Fruit fly (Drosophila melanogaster): ENCODE data around the gene CG31274.

dm6 chr3R:17016193-17016592 lies 23.4 kb downstream of the CG31274 start:
- no peak for TF ChIP-seq CG8089 (GFP tag; optimal IDR thresholded peaks at IDR 0.05)
- TF ChIP-seq nerfin-2 (GFP tag; IDR thresholded peaks at IDR 0.05; ENCODE audit: partially characterized antibody) = no peak
- no peak for TF ChIP-seq CG42726 (GFP tag; IDR thresholded peaks at IDR 0.05; ENCODE audit: partially characterized antibody)
- TF ChIP-seq CG4404 (GFP tag; IDR thresholded peaks at IDR 0.05) = no peak
- no peak for TF ChIP-seq abd-A (tag; optimal IDR thresholded peaks at IDR 0.05)
- no peak for TF ChIP-seq gsb-n (tag; optimal IDR thresholded peaks at IDR 0.05)
- no peak for TF ChIP-seq CG3407 (GFP tag; optimal IDR thresholded peaks at IDR 0.05)
- TF ChIP-seq emc (GFP tag; optimal IDR thresholded peaks at IDR 0.05) = no peak
- TF ChIP-seq Doc2 (GFP tag; IDR thresholded peaks at IDR 0.05) = no peak
- TF ChIP-seq Dad (GFP tag; optimal IDR thresholded peaks at IDR 0.05) = no peak
- TF ChIP-seq CG15011 (GFP tag; optimal IDR thresholded peaks at IDR 0.05) = no peak
- TF ChIP-seq CG17359 (tag; optimal IDR thresholded peaks at IDR 0.05) = no peak
- TF ChIP-seq H2.0 (GFP tag; IDR thresholded peaks at IDR 0.05) = no peak
- TF ChIP-seq Doc3 (GFP tag; IDR thresholded peaks at IDR 0.05; ENCODE audit: partially characterized antibody) = no peak
